Worm (Caenorhabditis elegans): Measurements from ENCODE around the gene T05A7.6.

- TF ChIP-seq nhr-25 (tag; optimal IDR thresholded peaks at IDR 0.05) = no peak
- no peak for TF ChIP-seq pqm-1 (tag; optimal IDR thresholded peaks at IDR 0.05)
- TF ChIP-seq nhr-76 (tag; optimal IDR thresholded peaks at IDR 0.05) = no peak
- no peak for TF ChIP-seq jun-1 (tag; optimal IDR thresholded peaks at IDR 0.05)
- no peak for TF ChIP-seq nhr-77 (tag; optimal IDR thresholded peaks at IDR 0.05)
- no peak for TF ChIP-seq ztf-11 (tag; optimal IDR thresholded peaks at IDR 0.05)
- no peak for TF ChIP-seq nhr-28 (tag; optimal IDR thresholded peaks at IDR 0.05)
- TF ChIP-seq R02D3.7 (tag; optimal IDR thresholded peaks at IDR 0.05) = no peak
These were observed 6.3 kb upstream of the T05A7.6 start, which contains the start of gene T05A7.1 for ce11 chrII:4677916-4678315.
